Fruit fly (Drosophila melanogaster) whole organism, embryonic: Measurements from ENCODE around the gene Rad9.

ENCODE experiments used
- Ada2b ChIP-seq: fragments of 200-800 bp; sonication (Bioruptor generic); IDR thresholded peaks from 2 replicates; pipeline ENCODE4 v1.3.6; 2022; ENCODE audit warnings: missing biosample characterization, missing genetic modification characterization
- CG1024 ChIP-seq: fragments of 200-800 bp; sonication (Bioruptor generic); IDR thresholded peaks from 2 replicates; pipeline ENCODE4 v1.3.6; 2022; ENCODE audit warnings: missing biosample characterization, missing genetic modification characterization
- CG10462 ChIP-seq: fragments of 200-800 bp; sonication (Bioruptor generic); optimal IDR thresholded peaks from 2 replicates; lab custom pipeline; 2016; ENCODE audit warnings: missing biosample characterization, missing genetic modification characterization
- CG11247 ChIP-seq: fragments of 200-800 bp; sonication (Bioruptor generic); IDR thresholded peaks from 2 replicates; pipeline ENCODE4 v1.3.6; 2022; ENCODE audit warnings: missing biosample characterization, missing genetic modification characterization
- CG11456 ChIP-seq: fragments of 200-800 bp; sonication (Bioruptor generic); IDR thresholded peaks from 3 replicates; pipeline ENCODE4 v1.3.6; 2022; ENCODE audit warnings: missing biosample characterization, missing genetic modification characterization
- CG13624 ChIP-seq: fragments of 200-800 bp; sonication (Bioruptor generic); optimal IDR thresholded peaks from 2 replicates; lab custom pipeline; 2016; ENCODE audit warnings: missing biosample characterization, missing genetic modification characterization
- CG14965 ChIP-seq: fragments of 200-800 bp; sonication (Bioruptor generic); optimal IDR thresholded peaks from 2 replicates; lab custom pipeline; 2016; ENCODE audit warnings: missing biosample characterization, missing genetic modification characterization, borderline replicate concordance
- CG15479 ChIP-seq: fragments of 200-800 bp; sonication (Bioruptor generic); optimal IDR thresholded peaks from 3 replicates; lab custom pipeline; 2019; ENCODE audit warnings: missing biosample characterization, mild to moderate bottlenecking, missing genetic modification characterization, moderate library complexity
- CG17361 ChIP-seq: fragments of 200-800 bp; sonication (Bioruptor generic); IDR thresholded peaks from 3 replicates; pipeline ENCODE4 v1.3.6; 2022; ENCODE audit warnings: missing biosample characterization, missing genetic modification characterization
- CG2678 ChIP-seq: fragments of 200-800 bp; sonication (Bioruptor generic); optimal IDR thresholded peaks from 3 replicates; lab custom pipeline; 2019; ENCODE audit warnings: missing biosample characterization, mild to moderate bottlenecking, missing genetic modification characterization, moderate library complexity
- CG30020 ChIP-seq: fragments of 200-800 bp; optimal IDR thresholded peaks from 2 replicates; lab custom pipeline; 2019; ENCODE audit warnings: missing biosample characterization, mild to moderate bottlenecking, missing genetic modification characterization, moderate library complexity
- CG5245 ChIP-seq: fragments of 200-800 bp; sonication (Bioruptor generic); optimal IDR thresholded peaks from 3 replicates; lab custom pipeline; 2016; ENCODE audit warnings: missing biosample characterization, missing genetic modification characterization
- CG6654 ChIP-seq: fragments of 200-800 bp; sonication (Bioruptor generic); optimal IDR thresholded peaks from 2 replicates; lab custom pipeline; 2017; ENCODE audit warnings: missing biosample characterization, mild to moderate bottlenecking, missing genetic modification characterization
- CG7928 ChIP-seq: fragments of 200-800 bp; sonication (Bioruptor generic); optimal IDR thresholded peaks from 2 replicates; lab custom pipeline; 2017; ENCODE audit warnings: missing biosample characterization, mild to moderate bottlenecking, missing genetic modification characterization
- Dip2 ChIP-seq: fragments of 200-800 bp; sonication (Bioruptor generic); IDR thresholded peaks from 2 replicates; pipeline ENCODE4 v1.3.6; 2022; ENCODE audit warnings: missing biosample characterization, missing genetic modification characterization
- E2f2 ChIP-seq: fragments of 200-800 bp; sonication (Bioruptor generic); IDR thresholded peaks from 2 replicates; pipeline ENCODE4 v1.3.6; 2022; ENCODE audit warnings: missing biosample characterization, missing genetic modification characterization
- HLH3B ChIP-seq: fragments of 200-800 bp; sonication (Bioruptor generic); IDR thresholded peaks from 2 replicates; pipeline ENCODE4 v1.3.6; 2022; ENCODE audit warnings: missing biosample characterization, missing genetic modification characterization
- Hand ChIP-seq: fragments of 200-800 bp; sonication (Bioruptor generic); optimal IDR thresholded peaks from 2 replicates; lab custom pipeline; 2017; ENCODE audit warnings: mild to moderate bottlenecking, missing biosample characterization, missing genetic modification reagents, missing genetic modification characterization
- NK7.1 ChIP-seq: fragments of 200-800 bp; sonication (Bioruptor generic); optimal IDR thresholded peaks from 3 replicates; lab custom pipeline; 2016; ENCODE audit warnings: missing biosample characterization, missing genetic modification characterization
- PHDP ChIP-seq: fragments of 200-800 bp; sonication (Bioruptor generic); optimal IDR thresholded peaks from 3 replicates; lab custom pipeline; 2018; ENCODE audit warnings: missing biosample characterization, mild to moderate bottlenecking, missing genetic modification characterization, moderate library complexity
- Ptx1 ChIP-seq: fragments of 200-800 bp; sonication (Bioruptor generic); IDR thresholded peaks from 2 replicates; pipeline ENCODE4 v1.3.6; 2022; ENCODE audit warnings: missing biosample characterization, missing genetic modification characterization
- Sin3A ChIP-seq: fragments of >200 bp; optimal IDR thresholded peaks from 2 replicates; lab custom pipeline; 2018
- Ssrp ChIP-seq: fragments of 200-800 bp; sonication (Bioruptor generic); optimal IDR thresholded peaks from 2 replicates; lab custom pipeline; 2018; ENCODE audit warnings: missing biosample characterization, mild to moderate bottlenecking, missing genetic modification characterization, moderate library complexity
- Stat92E ChIP-seq, 3 experiments: fragments of >200 bp in 2 of 3; fragments of 200-800 bp in 1 of 3; sonication (Bioruptor generic) in 1 of 3; optimal IDR thresholded peaks; 2 replicates each; lab custom pipeline; 2017 to 2019; ENCODE audit warnings: missing biosample characterization in 3 of 3, missing genetic modification characterization in 3 of 3, mild to moderate bottlenecking in 1 of 3, moderate library complexity in 1 of 3
- TFAM ChIP-seq: fragments of 200-800 bp; sonication (Bioruptor generic); optimal IDR thresholded peaks from 2 replicates; lab custom pipeline; 2017; ENCODE audit warnings: missing biosample characterization, missing genetic modification characterization, inconsistent platforms
- al ChIP-seq: fragments of 200-800 bp; sonication (Bioruptor generic); IDR thresholded peaks from 2 replicates; pipeline ENCODE4 v1.3.6; 2022; ENCODE audit warnings: missing biosample characterization, missing genetic modification characterization
- ato ChIP-seq: fragments of 200-800 bp; sonication (Bioruptor generic); IDR thresholded peaks from 2 replicates; pipeline ENCODE4 v1.3.6; 2022; ENCODE audit warnings: missing biosample characterization, missing genetic modification characterization; ENCODE audit not compliant: partially characterized antibody
- bcd ChIP-seq: fragments of 200-800 bp; sonication (Bioruptor generic); optimal IDR thresholded peaks from 2 replicates; lab custom pipeline; 2017; ENCODE audit warnings: missing biosample characterization, mild to moderate bottlenecking, missing genetic modification characterization
- dan ChIP-seq: fragments of 200-800 bp; sonication (Bioruptor generic); IDR thresholded peaks from 2 replicates; pipeline ENCODE4 v1.3.6; 2022; ENCODE audit warnings: missing biosample characterization, missing genetic modification characterization
- ems ChIP-seq: fragments of 200-800 bp; sonication (Bioruptor generic); optimal IDR thresholded peaks from 3 replicates; lab custom pipeline; 2016; ENCODE audit warnings: missing biosample characterization, missing genetic modification characterization
- esg ChIP-seq: fragments of 200-800 bp; sonication (Bioruptor generic); conservative IDR thresholded peaks from 2 replicates; pipeline ENCODE4 v1.3.6; 2022; ENCODE audit warnings: missing biosample characterization, missing genetic modification characterization
- gcm2 ChIP-seq: fragments of 200-800 bp; sonication (Bioruptor generic); optimal IDR thresholded peaks from 2 replicates; lab custom pipeline; 2016; ENCODE audit warnings: missing biosample characterization, missing genetic modification characterization
- ind ChIP-seq: fragments of 200-800 bp; sonication (Bioruptor generic); optimal IDR thresholded peaks from 3 replicates; lab custom pipeline; 2016; ENCODE audit warnings: missing biosample characterization, missing genetic modification characterization
- ken ChIP-seq: fragments of 200-800 bp; sonication (Bioruptor generic); IDR thresholded peaks from 3 replicates; pipeline ENCODE4 v1.3.6; 2022; ENCODE audit warnings: missing biosample characterization, missing genetic modification characterization
- lilli ChIP-seq: fragments of 200-800 bp; sonication (Bioruptor generic); optimal IDR thresholded peaks from 3 replicates; lab custom pipeline; 2016; ENCODE audit warnings: missing biosample characterization, missing genetic modification characterization
- lov ChIP-seq, 2 experiments: fragments of 200-800 bp in 1 of 2; fragments of >200 bp in 1 of 2; sonication (Bioruptor generic) in 1 of 2; IDR thresholded peaks in 1 of 2; optimal IDR thresholded peaks in 1 of 2; 2 replicates in 1 of 2; 3 replicates in 1 of 2; pipeline versions ENCODE4 v1.3.6 to Lab custom; 2017 to 2022; ENCODE audit warnings: missing biosample characterization in 1 of 2, missing genetic modification characterization in 1 of 2
- nmo ChIP-seq: fragments of 200-800 bp; sonication (Bioruptor generic); optimal IDR thresholded peaks from 2 replicates; lab custom pipeline; 2018; ENCODE audit warnings: missing biosample characterization, mild to moderate bottlenecking, missing genetic modification characterization, moderate library complexity
- otp ChIP-seq: fragments of 200-800 bp; sonication (Bioruptor generic); IDR thresholded peaks from 3 replicates; pipeline ENCODE4, ENCODE4 v1.3.6; 2022; ENCODE audit warnings: missing biosample characterization, missing genetic modification characterization
- prd ChIP-seq, 3 experiments: fragments of >200 bp in 2 of 3; fragments of 200-800 bp in 1 of 3; sonication (Bioruptor generic) in 1 of 3; optimal IDR thresholded peaks in 2 of 3; IDR thresholded peaks in 1 of 3; 2 replicates in 2 of 3; 3 replicates in 1 of 3; pipeline versions ENCODE4 v1.3.6 to Lab custom; 2017 to 2022; ENCODE audit warnings: missing biosample characterization in 1 of 3, missing genetic modification characterization in 1 of 3
- pzg ChIP-seq: fragments of 200-800 bp; sonication (Bioruptor generic); optimal IDR thresholded peaks from 3 replicates; lab custom pipeline; 2018; ENCODE audit warnings: missing biosample characterization, mild to moderate bottlenecking, missing genetic modification characterization, moderate library complexity
- sens ChIP-seq: fragments of 200-800 bp; sonication (Bioruptor generic); peaks from one replicate; lab custom pipeline; 2016; ENCODE audit warnings: missing biosample characterization, missing genetic modification characterization
- sna ChIP-seq: fragments of 200-800 bp; sonication (Bioruptor generic); IDR thresholded peaks from 2 replicates; pipeline ENCODE4 v1.3.6; 2022; ENCODE audit warnings: missing biosample characterization, missing genetic modification characterization; ENCODE audit not compliant: partially characterized antibody
- tio ChIP-seq: fragments of 200-800 bp; sonication (Bioruptor generic); optimal IDR thresholded peaks from 2 replicates; lab custom pipeline; 2017; ENCODE audit warnings: missing biosample characterization, missing genetic modification characterization, inconsistent platforms
- trem ChIP-seq: fragments of 200-800 bp; optimal IDR thresholded peaks from 3 replicates; lab custom pipeline; 2019; ENCODE audit warnings: missing biosample characterization, mild to moderate bottlenecking, missing genetic modification characterization, moderate library complexity
- vfl ChIP-seq: fragments of 200-800 bp; sonication (Bioruptor generic); optimal IDR thresholded peaks from 2 replicates; lab custom pipeline; 2016; ENCODE audit warnings: missing biosample characterization, missing genetic modification characterization
- wek ChIP-seq: fragments of 200-800 bp; sonication (Bioruptor generic); optimal IDR thresholded peaks from 3 replicates; lab custom pipeline; 2018; ENCODE audit warnings: missing biosample characterization, mild to moderate bottlenecking, missing genetic modification characterization, moderate library complexity
- wor ChIP-seq: fragments of 200-800 bp; sonication (Bioruptor generic); IDR thresholded peaks from 2 replicates; pipeline ENCODE4 v1.3.6; 2022; ENCODE audit warnings: missing biosample characterization, missing genetic modification characterization
- zen2 ChIP-seq: fragments of 200-800 bp; sonication (Bioruptor generic); IDR thresholded peaks from 3 replicates; pipeline ENCODE4 v1.3.6; 2022; ENCODE audit warnings: missing biosample characterization, missing genetic modification characterization; ENCODE audit not compliant: partially characterized antibody
- zfh1 ChIP-seq: fragments of 200-800 bp; sonication (Bioruptor generic); IDR thresholded peaks from 3 replicates; pipeline ENCODE4 v1.3.6; 2022; ENCODE audit warnings: missing biosample characterization, missing genetic modification characterization

The Rad9 gene

dm6 chr3L:18898770-18899278 lies 26.5 kb upstream of the Rad9 start, which contains the start of gene RpL26 (continued):
- TF ChIP-seq CG14965 (GFP tag; lab: Kevin White, UChicago) (no peak), zen2 (GFP tag; lab: Robert Waterston, UW) (peak; percentile 96), bcd (GFP tag; lab: Kevin White, UChicago) (peak; percentile 75), ems (GFP tag; lab: Kevin White, UChicago) (peak; percentile 64), Sin3A (lab: Kevin White, UChicago) (peak; percentile 95), tio (GFP tag; lab: Kevin White, UChicago) (no peak), CG17361 (GFP tag; lab: Robert Waterston, UW) (peak; percentile 79), Stat92E (GFP tag; optimal IDR thresholded peaks at IDR 0.05; lab: Kevin White, UChicago) (peak in 1 of 3 experiments; percentile 81), wor (peak; percentile 34; the same call in 1 of the 2 replicates), ato (GFP tag; lab: Robert Waterston, UW) (peak; percentile 76), Ptx1 (peak; percentile 80), prd (optimal IDR thresholded peaks at IDR 0.05; lab: Kevin White, UChicago) (no peak), prd (GFP tag; IDR thresholded peaks at IDR 0.05; lab: Robert Waterston, UW) (peak; percentile 82), NK7.1 (peak; percentile 62), otp (GFP tag; lab: Robert Waterston, UW) (0 out of 3 replicates have a peak, but pooled peaks have one; percentile 63), CG13624 (GFP tag; lab: Kevin White, UChicago) (peak; percentile 92), Ssrp (tag; lab: Kevin White, UChicago) (peak; percentile 64), sens (GFP tag; lab: Kevin White, UChicago) (peak; percentile 97), PHDP (tag; lab: Kevin White, UChicago) (peak; percentile 61), ind (peak; percentile 64), CG2678 (tag; lab: Kevin White, UChicago) (peak; percentile 76), ken (GFP tag; lab: Robert Waterston, UW) (0 out of 3 replicates have a peak, but pooled peaks have one; percentile 57), CG11456 (GFP tag; lab: Robert Waterston, UW) (no peak), pzg (GFP tag; lab: Kevin White, UChicago) (peak; percentile 82), lov (optimal IDR thresholded peaks at IDR 0.05; lab: Kevin White, UChicago) (no peak), lov (GFP tag; IDR thresholded peaks at IDR 0.05; lab: Robert Waterston, UW) (0 out of 3 replicates have a peak, but pooled peaks have one; percentile 21), esg (GFP tag; lab: Robert Waterston, UW) (peak; percentile 66), CG11247 (GFP tag; lab: Robert Waterston, UW) (peak; percentile 67), al (GFP tag; lab: Robert Waterston, UW) (peak; percentile 78), nmo (GFP tag; lab: Kevin White, UChicago) (peak; percentile 92), wek (GFP tag; lab: Kevin White, UChicago) (peak; percentile 15), CG30020 (tag; lab: Kevin White, UChicago) (peak; percentile 77), CG10462 (peak; percentile 46), CG6654 (GFP tag; lab: Kevin White, UChicago) (no peak), CG1024 (no peak), Dip2 (GFP tag; lab: Robert Waterston, UW) (no peak), sna (GFP tag; lab: Robert Waterston, UW) (peak; percentile 94), TFAM (GFP tag; lab: Kevin White, UChicago) (no peak), Ada2b (0 out of 2 replicates have a peak, but pooled peaks have one; percentile 19), Hand (GFP tag; lab: Kevin White, UChicago) (no peak), zfh1 (GFP tag; lab: Robert Waterston, UW) (no peak; the same call in 2 of the 3 replicates), trem (tag; lab: Kevin White, UChicago) (peak; percentile 64), lilli (GFP tag; lab: Kevin White, UChicago) (peak; percentile 84), E2f2 (no peak; the same call in none of the 2 replicates), dan (GFP tag; lab: Robert Waterston, UW) (no peak), gcm2 (GFP tag; lab: Kevin White, UChicago) (peak; percentile 24), CG7928 (peak; percentile 36), CG15479 (GFP tag; lab: Kevin White, UChicago) (no peak), vfl (peak; percentile 78), CG5245 (GFP tag; lab: Kevin White, UChicago) (peak; percentile 11), HLH3B (GFP tag; lab: Robert Waterston, UW) (0 out of 2 replicates have a peak, but pooled peaks have one; percentile 36)
